Worm (Caenorhabditis elegans) whole organism, L4 larva: ENCODE data around the gene T19C3.2.

Experiments used
- egl-27 ChIP-seq: sonication (generic microtip); optimal IDR thresholded peaks from 3 replicates; lab custom pipeline; 2017; ENCODE audit warnings: missing biosample characterization, missing genetic modification reagents, missing genetic modification characterization
- lin-15B ChIP-seq: fragments of 150-350 bp; sonication (generic microtip); optimal IDR thresholded peaks from 3 replicates; lab custom pipeline; 2014; ENCODE audit warnings: missing biosample characterization, missing genetic modification characterization
- nhr-76 ChIP-seq: fragments of 150-350 bp; optimal IDR thresholded peaks from 2 replicates; lab custom pipeline; 2014; ENCODE audit warnings: missing biosample characterization, missing genetic modification characterization
- skn-1 ChIP-seq: fragments of 150-350 bp; optimal IDR thresholded peaks from 2 replicates; lab custom pipeline; 2014; ENCODE audit warnings: missing biosample characterization, missing genetic modification characterization
- ztf-11 ChIP-seq: fragments of 150-350 bp; optimal IDR thresholded peaks from 2 replicates; lab custom pipeline; 2014; ENCODE audit warnings: missing biosample characterization, missing genetic modification characterization

- TF ChIP-seq skn-1 (tag; lab: Kevin White, UChicago) (no peak), lin-15B (tag; lab: Kevin White, UChicago) (no peak), ztf-11 (tag; lab: Kevin White, UChicago) (no peak), egl-27 (tag; lab: Kevin White, UChicago) (no peak), nhr-76 (tag; lab: Kevin White, UChicago) (no peak)
These were observed 47.9 kb upstream of the T19C3.2 start, which contains the start of gene C09F5.3 for ce11 chrIII:665173-665757.
